Worm (Caenorhabditis elegans) whole organism, dauer: ENCODE measurements around the gene Y82E9BR.22.

ENCODE experiments used
- unc-62 ChIP-seq: sonication (generic microtip); optimal IDR thresholded peaks from 2 replicates; lab custom pipeline; 2017; ENCODE audit warnings: missing biosample characterization, missing genetic modification reagents, missing genetic modification characterization

Y82E9BR.22 gene

ce11 chrIII:1409139-1409538 is at the start of gene Y82E9BR.22:
TSS of gene Y82E9BR.22 (minus strand) at chrIII:1409239.
- TF ChIP-seq unc-62 (GFP tag; lab: Kevin White, UChicago): no peak

ce11 chrIII:1456859-1457258 is 47.8 kb upstream of the Y82E9BR.22 start:
- no peak for TF ChIP-seq unc-62 (GFP tag; lab: Kevin White, UChicago)

ce11 chrIII:1455674-1456073 is 46.6 kb upstream of the Y82E9BR.22 start, which contains the start of gene Y82E9BR.17:
TSS of gene Y82E9BR.17 (minus strand) at chrIII:1455774.
- no peak for TF ChIP-seq unc-62 (GFP tag; lab: Kevin White, UChicago)

ce11 chrIII:1446747-1447146 is 37.7 kb upstream of the Y82E9BR.22 start:
- TF ChIP-seq unc-62 (GFP tag; lab: Kevin White, UChicago): no peak

- TF ChIP-seq unc-62 (GFP tag; lab: Kevin White, UChicago): no peak
These were observed 30.6 kb upstream of the Y82E9BR.22 start for ce11 chrIII:1439609-1440008.

- TF ChIP-seq unc-62 (GFP tag; lab: Kevin White, UChicago): no peak
These were observed 27.7 kb upstream of the Y82E9BR.22 start for ce11 chrIII:1436738-1437137.

ce11 chrIII:1429920-1430437 is 20.9 kb upstream of the Y82E9BR.22 start:
- no peak for TF ChIP-seq unc-62 (GFP tag; lab: Kevin White, UChicago)

- TF ChIP-seq unc-62 (GFP tag; lab: Kevin White, UChicago): no peak
These were observed 20.2 kb upstream of the Y82E9BR.22 start for ce11 chrIII:1429275-1429674.

- no peak for TF ChIP-seq unc-62 (GFP tag; lab: Kevin White, UChicago)
These were observed 19.4 kb upstream of the Y82E9BR.22 start for ce11 chrIII:1428448-1428847.

- no peak for TF ChIP-seq unc-62 (GFP tag; lab: Kevin White, UChicago)
These were observed 18.1 kb upstream of the Y82E9BR.22 start, which contains the start of gene lelo-2 for ce11 chrIII:1427126-1427525. TSS of gene lelo-2 (minus strand) at chrIII:1427226.

ce11 chrIII:1424305-1424704 is 15.3 kb upstream of the Y82E9BR.22 start:
- no peak for TF ChIP-seq unc-62 (GFP tag; lab: Kevin White, UChicago)

- TF ChIP-seq unc-62 (GFP tag; lab: Kevin White, UChicago): no peak
These were observed 12.4 kb upstream of the Y82E9BR.22 start for ce11 chrIII:1421436-1421835.

- TF ChIP-seq unc-62 (GFP tag; lab: Kevin White, UChicago): no peak
These were observed 10.8 kb upstream of the Y82E9BR.22 start for ce11 chrIII:1419700-1420356.

- TF ChIP-seq unc-62 (GFP tag; lab: Kevin White, UChicago): no peak
These were observed 10.2 kb upstream of the Y82E9BR.22 start, which contains the start of gene Y82E9BR.3 for ce11 chrIII:1419146-1419636. TSS of gene Y82E9BR.3 (plus strand) at chrIII:1419196.

- no peak for TF ChIP-seq unc-62 (GFP tag; lab: Kevin White, UChicago)
These were observed 9.7 kb upstream of the Y82E9BR.22 start for ce11 chrIII:1418709-1419108.

ce11 chrIII:1417090-1417489 is 8.1 kb upstream of the Y82E9BR.22 start, which contains the start of gene elc-1:
TSS of gene elc-1 (minus strand) at chrIII:1417190.
- no peak for TF ChIP-seq unc-62 (GFP tag; lab: Kevin White, UChicago)

- TF ChIP-seq unc-62 (GFP tag; lab: Kevin White, UChicago): no peak
These were observed 7.5 kb upstream of the Y82E9BR.22 start for ce11 chrIII:1416571-1416970.
